Worm (Caenorhabditis elegans) whole organism, L3 larva: ENCODE data around the gene ZK105.6.

ENCODE experiments used
- ZK546.5 ChIP-seq: sonication (generic microtip); optimal IDR thresholded peaks from 2 replicates; lab custom pipeline; 2017; ENCODE audit warnings: missing biosample characterization, missing genetic modification characterization
- ceh-16 ChIP-seq: sonication (generic microtip); optimal IDR thresholded peaks from 2 replicates; lab custom pipeline; 2017; ENCODE audit warnings: missing biosample characterization, missing genetic modification characterization
- ceh-28 ChIP-seq: fragments of 150-350 bp; optimal IDR thresholded peaks from 2 replicates; lab custom pipeline; 2014; ENCODE audit warnings: missing biosample characterization, missing genetic modification reagents, missing genetic modification characterization
- ceh-82 ChIP-seq: fragments of 150-350 bp; optimal IDR thresholded peaks from 2 replicates; lab custom pipeline; 2014; ENCODE audit warnings: missing biosample characterization, missing genetic modification characterization
- ceh-9 ChIP-seq: sonication (generic microtip); optimal IDR thresholded peaks from 2 replicates; lab custom pipeline; 2018; ENCODE audit warnings: missing biosample characterization, missing genetic modification characterization
- daf-12 ChIP-seq: fragments of 150-350 bp; optimal IDR thresholded peaks from 2 replicates; lab custom pipeline; 2014; ENCODE audit warnings: missing biosample characterization, missing genetic modification reagents, missing genetic modification characterization
- egl-27 ChIP-seq: sonication (generic microtip); optimal IDR thresholded peaks from 4 replicates; lab custom pipeline; 2017; ENCODE audit warnings: missing biosample characterization, missing genetic modification reagents, missing genetic modification characterization
- egl-5 ChIP-seq: fragments of 150-350 bp; optimal IDR thresholded peaks from 2 replicates; lab custom pipeline; 2017; ENCODE audit warnings: missing biosample characterization, missing genetic modification reagents, missing genetic modification characterization, inconsistent platforms
- elt-1 ChIP-seq: fragments of 150-350 bp; optimal IDR thresholded peaks from 2 replicates; lab custom pipeline; 2014; ENCODE audit warnings: missing biosample characterization, missing genetic modification characterization
- elt-2 ChIP-seq: sonication (generic microtip); optimal IDR thresholded peaks from 2 replicates; lab custom pipeline; 2016; ENCODE audit warnings: missing genetic modification reagents, mild to moderate bottlenecking, missing genetic modification characterization, missing compliant biosample characterization
- elt-3 ChIP-seq, 3 experiments: fragments of 150-350 bp in 1 of 3; sonication (generic microtip) in 2 of 3; optimal IDR thresholded peaks; 2 replicates in 2 of 3; 4 replicates in 1 of 3; lab custom pipeline; 2014 to 2017; ENCODE audit warnings: missing biosample characterization in 3 of 3, missing genetic modification characterization in 3 of 3
- eor-1 ChIP-seq, 2 experiments: fragments of 150-350 bp; optimal IDR thresholded peaks; 2 replicates each; lab custom pipeline; 2014 to 2018; ENCODE audit warnings: missing biosample characterization in 2 of 2, missing genetic modification characterization in 2 of 2
- jun-1 ChIP-seq: fragments of 150-350 bp; optimal IDR thresholded peaks from 2 replicates; lab custom pipeline; 2014; ENCODE audit warnings: missing biosample characterization, missing genetic modification reagents, missing genetic modification characterization
- lin-15B ChIP-seq: fragments of 150-350 bp; optimal IDR thresholded peaks from 2 replicates; lab custom pipeline; 2014; ENCODE audit warnings: missing biosample characterization, missing genetic modification characterization
- lin-39 ChIP-seq: fragments of 150-350 bp; optimal IDR thresholded peaks from 2 replicates; lab custom pipeline; 2018; ENCODE audit warnings: missing biosample characterization, missing genetic modification reagents, missing genetic modification characterization
- lsy-12 ChIP-seq: sonication (generic microtip); optimal IDR thresholded peaks from 2 replicates; lab custom pipeline; 2016; ENCODE audit warnings: mild to moderate bottlenecking, missing genetic modification characterization, missing compliant biosample characterization
- mdl-1 ChIP-seq: fragments of 150-350 bp; optimal IDR thresholded peaks from 2 replicates; lab custom pipeline; 2014; ENCODE audit warnings: missing biosample characterization, missing genetic modification characterization
- mml-1 ChIP-seq: fragments of 150-350 bp; sonication (generic microtip); optimal IDR thresholded peaks from 3 replicates; lab custom pipeline; 2014; ENCODE audit warnings: missing biosample characterization, missing genetic modification characterization
- nfya-1 ChIP-seq: sonication (generic microtip); optimal IDR thresholded peaks from 2 replicates; lab custom pipeline; 2017; ENCODE audit warnings: missing genetic modification characterization, mild to moderate bottlenecking, missing compliant biosample characterization, antibody characterized with exemption, moderate library complexity; ENCODE audit not compliant: insufficient read depth
- nhr-11 ChIP-seq: fragments of 150-350 bp; optimal IDR thresholded peaks from 2 replicates; lab custom pipeline; 2014; ENCODE audit warnings: missing biosample characterization, missing genetic modification characterization
- nhr-12 ChIP-seq: fragments of 150-350 bp; optimal IDR thresholded peaks from 2 replicates; lab custom pipeline; 2014; ENCODE audit warnings: missing biosample characterization, missing genetic modification characterization
- nhr-23 ChIP-seq: fragments of 150-350 bp; optimal IDR thresholded peaks from 2 replicates; lab custom pipeline; 2014; ENCODE audit warnings: missing biosample characterization, missing genetic modification reagents, missing genetic modification characterization
- nhr-237 ChIP-seq: fragments of 150-350 bp; optimal IDR thresholded peaks from 2 replicates; lab custom pipeline; 2014; ENCODE audit warnings: missing biosample characterization, missing genetic modification characterization
- nhr-25 ChIP-seq: sonication (generic microtip); optimal IDR thresholded peaks from 2 replicates; lab custom pipeline; 2017; ENCODE audit warnings: missing biosample characterization, missing genetic modification characterization
- nhr-43 ChIP-seq: sonication (generic microtip); optimal IDR thresholded peaks from 2 replicates; lab custom pipeline; 2016; ENCODE audit warnings: mild to moderate bottlenecking, missing genetic modification characterization, missing compliant biosample characterization; ENCODE audit not compliant: poor library complexity, severe bottlenecking
- nhr-76 ChIP-seq: fragments of 150-350 bp; sonication (generic microtip); optimal IDR thresholded peaks from 5 replicates; lab custom pipeline; 2014; ENCODE audit warnings: missing biosample characterization, missing genetic modification characterization
- pqm-1 ChIP-seq: fragments of 150-350 bp; optimal IDR thresholded peaks from 2 replicates; lab custom pipeline; 2017; ENCODE audit warnings: missing biosample characterization, missing genetic modification characterization, inconsistent platforms
- sea-2 ChIP-seq: fragments of 150-350 bp; sonication (generic microtip); optimal IDR thresholded peaks from 4 replicates; lab custom pipeline; 2014; ENCODE audit warnings: missing biosample characterization, missing genetic modification reagents, missing genetic modification characterization
- skn-1 ChIP-seq: fragments of 150-350 bp; optimal IDR thresholded peaks from 2 replicates; lab custom pipeline; 2014; ENCODE audit warnings: missing biosample characterization, missing genetic modification characterization
- snpc-4 ChIP-seq: fragments of 150-350 bp; optimal IDR thresholded peaks from 2 replicates; lab custom pipeline; 2014; ENCODE audit warnings: missing biosample characterization, missing genetic modification characterization
- unc-39 ChIP-seq: sonication (generic microtip); optimal IDR thresholded peaks from 4 replicates; lab custom pipeline; 2017; ENCODE audit warnings: missing biosample characterization, missing genetic modification characterization
- zag-1 ChIP-seq: fragments of 150-350 bp; optimal IDR thresholded peaks from 2 replicates; lab custom pipeline; 2014; ENCODE audit warnings: missing biosample characterization, missing genetic modification characterization
- ztf-11 ChIP-seq: fragments of 150-350 bp; optimal IDR thresholded peaks from 2 replicates; lab custom pipeline; 2014; ENCODE audit warnings: missing biosample characterization, missing genetic modification characterization
- ztf-4 ChIP-seq: fragments of 150-350 bp; optimal IDR thresholded peaks from 2 replicates; lab custom pipeline; 2014; ENCODE audit warnings: missing biosample characterization, missing genetic modification characterization

Gene ZK105.6

ce11 chrV:7693394-7693793, 30.5 kb downstream of the ZK105.6 start, which contains the start of gene C12D5.10:
Gene C12D5.10 (minus strand): TSS chrV:7693494.
- TF ChIP-seq nhr-11 (tag; lab: Kevin White, UChicago) (no peak), elt-2 (no peak)

ce11 chrV:7690637-7691036, 33.2 kb downstream of the ZK105.6 start:
- TF ChIP-seq ztf-4 (tag; lab: Kevin White, UChicago), result no peak
- TF ChIP-seq egl-27 (tag; lab: Kevin White, UChicago), result no peak
- TF ChIP-seq ceh-82, result no peak
- no peak for TF ChIP-seq elt-1 (tag; lab: Kevin White, UChicago)
- TF ChIP-seq snpc-4 (tag; lab: Kevin White, UChicago), result no peak
- no peak for TF ChIP-seq elt-3 (tag; optimal IDR thresholded peaks at IDR 0.05; lab: Kevin White, UChicago)
- TF ChIP-seq nhr-11 (tag; lab: Kevin White, UChicago), result no peak

ce11 chrV:7689888-7690287, 34.0 kb downstream of the ZK105.6 start, which contains the start of gene C12D5.9:
Gene C12D5.9 (minus strand): TSS chrV:7689988.
- TF ChIP-seq nhr-43 (tag; lab: Kevin White, UChicago) (no peak), unc-39 (tag; lab: Kevin White, UChicago) (no peak), pqm-1 (tag; lab: Kevin White, UChicago) (no peak), mdl-1 (no peak), egl-5 (tag; lab: Kevin White, UChicago) (no peak), nhr-76 (tag; lab: Kevin White, UChicago) (no peak), sea-2 (GFP tag; lab: Kevin White, UChicago) (no peak), ceh-16 (no peak), lin-15B (tag; lab: Kevin White, UChicago) (no peak), ceh-9 (no peak), ZK546.5 (tag; lab: Kevin White, UChicago) (no peak)

ce11 chrV:7686189-7686588, 37.7 kb downstream of the ZK105.6 start, which contains the start of the genes nhr-94 and nhr-152:
Gene nhr-94 (minus strand): TSS chrV:7686335.
Gene nhr-152 (plus strand): TSS chrV:7686350.
- no peak for TF ChIP-seq lin-15B (tag; lab: Kevin White, UChicago)
- no peak for TF ChIP-seq daf-12
- no peak for TF ChIP-seq jun-1
- TF ChIP-seq lsy-12 (tag; lab: Kevin White, UChicago), result no peak
- no peak for TF ChIP-seq skn-1 (tag; lab: Kevin White, UChicago)
- no peak for TF ChIP-seq zag-1 (tag; lab: Kevin White, UChicago)
- no peak for TF ChIP-seq ceh-16
- peak; percentile 97 for TF ChIP-seq elt-1 (tag; lab: Kevin White, UChicago)
- no peak for TF ChIP-seq nhr-12 (tag; lab: Kevin White, UChicago)
- no peak for TF ChIP-seq mml-1 (tag; lab: Kevin White, UChicago)
- TF ChIP-seq nfya-1, result peak; percentile 46
- no peak for TF ChIP-seq pqm-1 (tag; lab: Kevin White, UChicago)
- no peak for TF ChIP-seq nhr-23
- no peak for TF ChIP-seq elt-2
- TF ChIP-seq nhr-25 (tag; lab: Kevin White, UChicago), result peak; percentile 80

- TF ChIP-seq ceh-82 (no peak), ceh-28 (tag; lab: Kevin White, UChicago) (no peak), lin-39 (tag; lab: Kevin White, UChicago) (no peak), mdl-1 (no peak), elt-1 (tag; lab: Kevin White, UChicago) (no peak), nhr-23 (no peak), egl-5 (tag; lab: Kevin White, UChicago) (no peak), nhr-76 (tag; lab: Kevin White, UChicago) (no peak), ceh-9 (no peak)
These were observed 39.8 kb downstream of the ZK105.6 start, which contains the start of gene sre-11 for ce11 chrV:7683907-7684655. Gene sre-11 (minus strand): TSS chrV:7683957.

- TF ChIP-seq mml-1 (tag; lab: Kevin White, UChicago), result no peak
- peak; percentile 29 for TF ChIP-seq egl-5 (tag; lab: Kevin White, UChicago)
- peak; percentile 25 for TF ChIP-seq nhr-25 (tag; lab: Kevin White, UChicago)
- no peak for TF ChIP-seq eor-1 (tag; optimal IDR thresholded peaks at IDR 0.05; lab: Kevin White, UChicago)
- TF ChIP-seq nhr-23, result peak; percentile 36
- no peak for TF ChIP-seq ZK546.5 (tag; lab: Kevin White, UChicago)
- no peak for TF ChIP-seq snpc-4 (tag; lab: Kevin White, UChicago)
- TF ChIP-seq pqm-1 (tag; lab: Kevin White, UChicago), result peak; percentile 74
- TF ChIP-seq ceh-28 (tag; lab: Kevin White, UChicago), result peak; percentile 65
- TF ChIP-seq elt-2, result peak; percentile 32
- TF ChIP-seq nhr-237 (tag; lab: Kevin White, UChicago), result no peak
- TF ChIP-seq lin-39 (tag; lab: Kevin White, UChicago), result no peak
- TF ChIP-seq nhr-12 (tag; lab: Kevin White, UChicago), result no peak
- TF ChIP-seq ztf-11, result no peak
- no peak for TF ChIP-seq sea-2 (GFP tag; lab: Kevin White, UChicago)
These were observed 42.5 kb downstream of the ZK105.6 start, which contains the start of gene cyp-33A1 for ce11 chrV:7681388-7681787. Gene cyp-33A1 (minus strand): TSS chrV:7681459.
